Worm (Caenorhabditis elegans) whole organism, L3 larva: ENCODE data around the gene H20J04.6.

ENCODE experiments used
- eor-1 ChIP-seq, 2 experiments: fragments of 150-350 bp; optimal IDR thresholded peaks; 2 replicates each; lab custom pipeline; 2014 to 2018; ENCODE audit warnings: missing biosample characterization in 2 of 2, missing genetic modification characterization in 2 of 2
- ztf-11 ChIP-seq: fragments of 150-350 bp; optimal IDR thresholded peaks from 2 replicates; lab custom pipeline; 2014; ENCODE audit warnings: missing biosample characterization, missing genetic modification characterization

ce11 chrII:4337731-4338130, 14.7 kb downstream of the H20J04.6 start:
- TF ChIP-seq eor-1 (tag; optimal IDR thresholded peaks at IDR 0.05; lab: Kevin White, UChicago) = no peak
- no peak for TF ChIP-seq ztf-11 (tag; lab: Kevin White, UChicago)
